Worm (Caenorhabditis elegans) whole organism, L4 larva: ENCODE data around the gene srx-44.

Source experiments
- F26F4.8 ChIP-seq: fragments of 200-800 bp; sonication (Bioruptor generic); conservative IDR thresholded peaks from 2 replicates; pipeline ENCODE4 v1.3.6; 2022; ENCODE audit warnings: missing genetic modification characterization, missing compliant biosample characterization
- F44E2.7 ChIP-seq: fragments of 200-800 bp; sonication (Bioruptor generic); IDR thresholded peaks from 2 replicates; pipeline ENCODE4 v2.1.2; 2022; ENCODE audit warnings: missing genetic modification characterization, missing compliant biosample characterization
- Y75B8A.6 ChIP-seq: fragments of 200-800 bp; sonication (Bioruptor generic); IDR thresholded peaks from 2 replicates; pipeline ENCODE4 v1.3.6; 2022; ENCODE audit warnings: missing genetic modification reagents, missing genetic modification characterization, missing compliant biosample characterization
- ZK546.5 ChIP-seq, 2 experiments: sonication (generic microtip); optimal IDR thresholded peaks; 2 replicates each; lab custom pipeline; 2017; ENCODE audit warnings: missing biosample characterization in 2 of 2, missing genetic modification characterization in 2 of 2
- aha-1 ChIP-seq: fragments of 150-350 bp; peaks from one replicate; lab custom pipeline; 2014; ENCODE audit warnings: missing biosample characterization, missing genetic modification characterization
- ceh-32 ChIP-seq: sonication (generic microtip); optimal IDR thresholded peaks from 2 replicates; lab custom pipeline; 2016; ENCODE audit warnings: mild to moderate bottlenecking, missing genetic modification characterization, missing compliant biosample characterization; ENCODE audit not compliant: poor library complexity
- ceh-82 ChIP-seq: sonication (generic microtip); optimal IDR thresholded peaks from 2 replicates; lab custom pipeline; 2017; ENCODE audit warnings: missing biosample characterization, missing genetic modification characterization
- dmd-6 ChIP-seq: fragments of 200-800 bp; sonication (Bioruptor generic); IDR thresholded peaks from 2 replicates; pipeline ENCODE4 v1.3.6; 2022; ENCODE audit warnings: missing genetic modification reagents, missing genetic modification characterization, missing compliant biosample characterization
- dmd-8 ChIP-seq: fragments of 200-800 bp; sonication (Bioruptor generic); IDR thresholded peaks from 2 replicates; pipeline ENCODE4 v1.3.6; 2022; ENCODE audit warnings: missing genetic modification characterization, missing compliant biosample characterization
- dmd-9 ChIP-seq: fragments of 200-800 bp; sonication (Bioruptor generic); IDR thresholded peaks from 2 replicates; pipeline ENCODE4 v1.3.6; 2022; ENCODE audit warnings: missing genetic modification reagents, missing genetic modification characterization, missing compliant biosample characterization
- duxl-1 ChIP-seq: sonication (generic microtip); optimal IDR thresholded peaks from 2 replicates; lab custom pipeline; 2016; ENCODE audit warnings: mild to moderate bottlenecking, missing genetic modification characterization, moderate library complexity, missing compliant biosample characterization; ENCODE audit not compliant: poor library complexity
- dve-1 ChIP-seq: sonication (generic microtip); optimal IDR thresholded peaks from 2 replicates; lab custom pipeline; 2017; ENCODE audit warnings: antibody characterized with exemption, mild to moderate bottlenecking, missing genetic modification characterization, missing compliant biosample characterization; ENCODE audit not compliant: insufficient read depth
- egl-27 ChIP-seq: sonication (generic microtip); optimal IDR thresholded peaks from 3 replicates; lab custom pipeline; 2017; ENCODE audit warnings: missing biosample characterization, missing genetic modification reagents, missing genetic modification characterization
- jun-1 ChIP-seq: fragments of 150-350 bp; optimal IDR thresholded peaks from 2 replicates; lab custom pipeline; 2014; ENCODE audit warnings: missing biosample characterization, missing genetic modification reagents, missing genetic modification characterization
- lin-13 ChIP-seq: fragments of 150-350 bp; optimal IDR thresholded peaks from 2 replicates; lab custom pipeline; 2014; ENCODE audit warnings: missing biosample characterization, missing genetic modification reagents, missing genetic modification characterization
- lin-15B ChIP-seq: fragments of 150-350 bp; sonication (generic microtip); optimal IDR thresholded peaks from 3 replicates; lab custom pipeline; 2014; ENCODE audit warnings: missing biosample characterization, missing genetic modification characterization
- lin-38 ChIP-seq: fragments of 200-800 bp; sonication (Bioruptor generic); IDR thresholded peaks from 2 replicates; pipeline ENCODE4 v1.3.6; 2022; ENCODE audit warnings: missing genetic modification reagents, missing genetic modification characterization, missing compliant biosample characterization
- madf-5 ChIP-seq, 2 experiments: fragments of 200-800 bp; sonication (Bioruptor generic); IDR thresholded peaks; 2 replicates each; pipeline ENCODE4 v1.3.6; 2022; ENCODE audit warnings: missing compliant biosample characterization in 2 of 2, missing genetic modification characterization in 2 of 2
- mes-2 ChIP-seq: sonication (generic microtip); optimal IDR thresholded peaks from 2 replicates; lab custom pipeline; 2016; ENCODE audit warnings: missing genotype, mild to moderate bottlenecking, missing genetic modification characterization, missing compliant biosample characterization; ENCODE audit not compliant: poor library complexity, severe bottlenecking
- nhr-237 ChIP-seq: sonication (generic microtip); optimal IDR thresholded peaks from 2 replicates; lab custom pipeline; 2017; ENCODE audit warnings: missing biosample characterization, missing genetic modification characterization
- nhr-42 ChIP-seq: fragments of 200-800 bp; sonication (Bioruptor generic); IDR thresholded peaks from 2 replicates; pipeline ENCODE4 v1.3.6; 2022; ENCODE audit warnings: missing genetic modification characterization, missing compliant biosample characterization
- nhr-48 ChIP-seq: sonication (generic microtip); optimal IDR thresholded peaks from 2 replicates; lab custom pipeline; 2016; ENCODE audit warnings: mild to moderate bottlenecking, missing genetic modification characterization, missing compliant biosample characterization
- pqm-1 ChIP-seq: sonication (generic microtip); optimal IDR thresholded peaks from 2 replicates; lab custom pipeline; 2017; ENCODE audit warnings: missing biosample characterization, missing genetic modification characterization
- rbr-2 ChIP-seq: sonication (generic microtip); optimal IDR thresholded peaks from 2 replicates; lab custom pipeline; 2016; ENCODE audit warnings: missing genotype, missing genetic modification characterization, missing compliant biosample characterization
- snpc-1.2 ChIP-seq: fragments of 200-800 bp; sonication (Bioruptor generic); IDR thresholded peaks from 2 replicates; pipeline ENCODE4 v1.3.6; 2022; ENCODE audit warnings: missing genetic modification reagents, missing genetic modification characterization, missing compliant biosample characterization
- tag-97 ChIP-seq: fragments of 200-800 bp; sonication (Bioruptor generic); IDR thresholded peaks from 2 replicates; pipeline ENCODE4 v1.3.6; 2022; ENCODE audit warnings: missing genetic modification characterization, missing compliant biosample characterization
- unc-130 ChIP-seq: sonication (generic microtip); optimal IDR thresholded peaks from 2 replicates; lab custom pipeline; 2016; ENCODE audit warnings: missing genetic modification reagents, missing genetic modification characterization, missing compliant biosample characterization
- unc-39 ChIP-seq: sonication (generic microtip); optimal IDR thresholded peaks from 2 replicates; lab custom pipeline; 2017; ENCODE audit warnings: missing biosample characterization, missing genetic modification characterization
- unc-62 ChIP-seq, 3 experiments: fragments of 150-350 bp in 1 of 3; sonication (generic microtip); optimal IDR thresholded peaks in 2 of 3; peaks in 1 of 3; 1 replicate in 1 of 3; 2 replicates in 2 of 3; lab custom pipeline; 2014 to 2017; ENCODE audit warnings: missing biosample characterization in 3 of 3, missing genetic modification characterization in 3 of 3, missing genetic modification reagents in 3 of 3, missing genotype in 1 of 3
- vab-7 ChIP-seq: fragments of 200-800 bp; sonication (Bioruptor generic); IDR thresholded peaks from 2 replicates; pipeline ENCODE4 v1.3.6; 2022; ENCODE audit warnings: missing genetic modification reagents, missing genetic modification characterization, missing compliant biosample characterization

Gene srx-44

ce11 chrV:16020042-16020441 is at the start of gene srx-44:
Gene srx-44, plus strand, starts transcription at chrV:16020342.
- TF ChIP-seq aha-1 (tag; lab: Kevin White, UChicago) (peak; percentile 38), nhr-48 (tag; lab: Kevin White, UChicago) (no peak), nhr-42 (GFP tag; lab: Robert Waterston, UW) (no peak)
- TF ChIP-seq, all 104 proteins: peak for 1

ce11 chrV:15970820-15971219 is 49.3 kb upstream of the srx-44 start:
- TF ChIP-seq unc-62 (GFP tag; optimal IDR thresholded peaks at IDR 0.05 in 1 of 2; lab: Kevin White, UChicago), result peak in 1 of 2 experiments; percentile 97
- TF ChIP-seq unc-62 (tag; optimal IDR thresholded peaks at IDR 0.05; lab: Kevin White, UChicago), result no peak
- no peak for TF ChIP-seq dmd-6 (GFP tag; lab: Robert Waterston, UW)
- TF ChIP-seq, all 104 proteins: peak for 1

- no peak for TF ChIP-seq dmd-8 (GFP tag; lab: Robert Waterston, UW)
- TF ChIP-seq duxl-1 (tag; lab: Kevin White, UChicago), result no peak
- no peak for TF ChIP-seq ZK546.5 (tag; optimal IDR thresholded peaks at IDR 0.05; lab: Kevin White, UChicago)
- no peak for TF ChIP-seq unc-130 (GFP tag; lab: Kevin White, UChicago)
- TF ChIP-seq unc-39 (tag; lab: Kevin White, UChicago), result no peak
- no peak for TF ChIP-seq Y75B8A.6 (GFP tag; lab: Robert Waterston, UW)
- no peak for TF ChIP-seq ceh-82 (tag; lab: Kevin White, UChicago)
- no peak for TF ChIP-seq dmd-6 (GFP tag; lab: Robert Waterston, UW)
- no peak for TF ChIP-seq F44E2.7 (GFP tag; lab: Robert Waterston, UW)
- TF ChIP-seq dmd-9 (GFP tag; lab: Robert Waterston, UW), result no peak
- TF ChIP-seq pqm-1 (tag; lab: Kevin White, UChicago), result no peak
- no peak for TF ChIP-seq vab-7 (GFP tag; lab: Robert Waterston, UW)
- TF ChIP-seq lin-38 (GFP tag; lab: Robert Waterston, UW), result no peak
- no peak for TF ChIP-seq tag-97 (GFP tag; lab: Robert Waterston, UW)
- TF ChIP-seq madf-5 (GFP tag; IDR thresholded peaks at IDR 0.05; lab: Robert Waterston, UW), result no peak
- no peak for TF ChIP-seq F26F4.8
- TF ChIP-seq nhr-237, result no peak
These were observed 47.7 kb upstream of the srx-44 start, which contains the start of gene sru-23 for ce11 chrV:15972484-15972883. Gene sru-23, minus strand, starts transcription at chrV:15972584.

- TF ChIP-seq aha-1 (tag; lab: Kevin White, UChicago) (peak; percentile 4), snpc-1.2 (GFP tag; lab: Robert Waterston, UW) (no peak)
These were observed 45.3 kb upstream of the srx-44 start, which contains the start of gene sru-22 for ce11 chrV:15974836-15975235. Gene sru-22, minus strand, starts transcription at chrV:15974936.

ce11 chrV:15975845-15976244 is 44.3 kb upstream of the srx-44 start, which contains the start of gene clec-232:
Gene clec-232, plus strand, starts transcription at chrV:15976145.
- TF ChIP-seq rbr-2 (tag; lab: Kevin White, UChicago) (no peak), lin-15B (tag; lab: Kevin White, UChicago) (no peak), dve-1 (tag; lab: Kevin White, UChicago) (no peak), unc-62 (GFP tag; optimal IDR thresholded peaks at IDR 0.05 in 1 of 2; lab: Kevin White, UChicago) (no peak), unc-62 (tag; optimal IDR thresholded peaks at IDR 0.05; lab: Kevin White, UChicago) (no peak), ceh-32 (tag; lab: Kevin White, UChicago) (no peak), jun-1 (tag; lab: Kevin White, UChicago) (no peak), lin-13 (GFP tag; lab: Kevin White, UChicago) (no peak), mes-2 (tag; lab: Kevin White, UChicago) (no peak), egl-27 (tag; lab: Kevin White, UChicago) (no peak), vab-7 (GFP tag; lab: Robert Waterston, UW) (no peak)
